Fruit fly (Drosophila melanogaster) whole organism, embryonic: Measurements from ENCODE around the gene Ndae1.

Source experiments
- Abd-B ChIP-seq: fragments of 200-800 bp; sonication (Bioruptor generic); optimal IDR thresholded peaks from 2 replicates; lab custom pipeline; 2018; ENCODE audit warnings: missing biosample characterization, mild to moderate bottlenecking, missing genetic modification characterization, moderate library complexity
- CG10147 ChIP-seq: fragments of 200-800 bp; sonication (Bioruptor generic); optimal IDR thresholded peaks from 2 replicates; lab custom pipeline; 2019; ENCODE audit warnings: missing biosample characterization, mild to moderate bottlenecking, missing genetic modification characterization, moderate library complexity
- CG7928 ChIP-seq: fragments of 200-800 bp; sonication (Bioruptor generic); optimal IDR thresholded peaks from 2 replicates; lab custom pipeline; 2017; ENCODE audit warnings: missing biosample characterization, mild to moderate bottlenecking, missing genetic modification characterization
- Vsx1 ChIP-seq: fragments of 200-800 bp; sonication (Bioruptor generic); optimal IDR thresholded peaks from 2 replicates; lab custom pipeline; 2017; ENCODE audit warnings: missing biosample characterization, mild to moderate bottlenecking, missing genetic modification characterization, missing genetic modification reagents
- ara ChIP-seq: fragments of 200-800 bp; sonication (Bioruptor generic); IDR thresholded peaks from 2 replicates; pipeline ENCODE4 v1.3.6; 2022; ENCODE audit warnings: missing biosample characterization, missing genetic modification characterization
- dimm ChIP-seq: fragments of 200-800 bp; sonication (Bioruptor generic); IDR thresholded peaks from 2 replicates; pipeline ENCODE4 v1.3.6; 2022; ENCODE audit warnings: missing biosample characterization, missing genetic modification characterization

DNA sequence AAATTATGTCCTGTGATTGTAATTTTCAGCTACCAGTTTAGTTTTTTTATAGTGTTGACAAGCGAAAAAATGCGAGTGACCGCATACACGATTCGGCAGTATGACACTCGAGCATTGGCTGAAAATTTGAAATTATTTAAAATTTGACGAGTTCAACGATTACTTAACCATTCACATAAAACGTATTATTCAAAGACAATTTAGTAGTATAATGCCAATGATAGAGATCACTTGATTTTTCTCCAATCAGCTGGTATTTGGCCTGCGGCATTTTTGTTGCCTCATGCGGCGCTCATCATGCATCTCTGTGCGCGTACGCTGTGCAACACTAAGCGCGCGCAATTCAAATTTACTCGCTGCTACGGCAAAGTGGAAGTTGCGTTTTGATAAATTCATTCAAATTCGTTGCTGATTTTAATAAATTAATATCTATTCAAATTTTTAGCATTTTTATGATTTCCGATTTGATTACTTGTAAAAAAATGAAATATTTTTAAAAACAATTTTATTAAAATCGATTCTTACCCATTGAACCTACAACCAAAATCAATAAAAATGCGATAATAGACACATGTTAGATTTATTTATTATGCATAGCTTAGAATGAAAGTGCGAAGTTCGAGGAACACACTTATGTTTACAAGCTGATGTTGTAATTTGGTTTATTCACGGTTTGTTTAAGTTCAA lies 54.6 kb downstream of the Ndae1 start, which contains the start of gene CG4497:
- TF ChIP-seq CG10147 (GFP tag; lab: Kevin White, UChicago) (peak; percentile 79), dimm (GFP tag; lab: Robert Waterston, UW) (peak; percentile 81), ara (peak; percentile 91), CG7928 (GFP tag; lab: Kevin White, UChicago) (peak; percentile 11), Vsx1 (GFP tag; lab: Kevin White, UChicago) (peak; percentile 62), Abd-B (GFP tag; lab: Kevin White, UChicago) (peak; percentile 95)
